Fruit fly (Drosophila melanogaster) whole organism, wandering third instar larva: Measurements from ENCODE around the gene BG642312.

Experiments
- CrebA ChIP-seq: fragments of 200-800 bp; sonication (Bioruptor generic); optimal IDR thresholded peaks from 2 replicates; lab custom pipeline; 2016; ENCODE audit warnings: missing biosample characterization, mild to moderate bottlenecking, missing genetic modification characterization, borderline replicate concordance
- lola ChIP-seq: fragments of >200 bp; optimal IDR thresholded peaks from 2 replicates; lab custom pipeline; 2017; ENCODE audit warnings: missing biosample characterization, missing genetic modification characterization
- usp ChIP-seq: fragments of >200 bp; optimal IDR thresholded peaks from 2 replicates; lab custom pipeline; 2017; ENCODE audit warnings: missing biosample characterization, missing genetic modification characterization

dm6 chr3L:6193556-6194114 is 39.5 kb downstream of the BG642312 start:
- TF ChIP-seq usp (GFP tag; lab: Kevin White, UChicago) (no peak), lola (GFP tag; lab: Kevin White, UChicago) (no peak), CrebA (GFP tag; lab: Kevin White, UChicago) (no peak)
